Worm (Caenorhabditis elegans): ENCODE measurements around the gene sid-3.

ce11 chrX:17139204-17139780, 46.9 kb upstream of the sid-3 start:
- TF ChIP-seq unc-62 (GFP tag; optimal IDR thresholded peaks at IDR 0.05) = no peak
- no peak for TF ChIP-seq blmp-1 (tag; optimal IDR thresholded peaks at IDR 0.05)
- TF ChIP-seq nhr-76 (tag; optimal IDR thresholded peaks at IDR 0.05) = no peak
- no peak for TF ChIP-seq snpc-4 (tag; optimal IDR thresholded peaks at IDR 0.05)
- TF ChIP-seq tbx-8 (GFP tag; optimal IDR thresholded peaks at IDR 0.05) = no peak
- no peak for TF ChIP-seq nhr-2 (tag; optimal IDR thresholded peaks at IDR 0.05)
- TF ChIP-seq elt-3 (tag; optimal IDR thresholded peaks at IDR 0.05) = no peak
- no peak for TF ChIP-seq mep-1 (tag; optimal IDR thresholded peaks at IDR 0.05)
- no peak for TF ChIP-seq nhr-237 (tag; optimal IDR thresholded peaks at IDR 0.05)
- no peak for TF ChIP-seq mab-5 (tag; optimal IDR thresholded peaks at IDR 0.05)
- no peak for TF ChIP-seq lsy-2 (tag; optimal IDR thresholded peaks at IDR 0.05)

All from whole organism, mixed stage, embryonic.